Fruit fly (Drosophila melanogaster) ovary, adult (tissue): ENCODE results near the gene CG13071.

Experiments used
- CG17801 ChIP-seq: fragments of 200-800 bp; optimal IDR thresholded peaks from 2 replicates; lab custom pipeline; 2019; ENCODE audit warnings: missing biosample characterization, mild to moderate bottlenecking, missing genetic modification characterization, moderate library complexity; ENCODE audit not compliant: partially characterized antibody

CG13071 gene

DNA sequence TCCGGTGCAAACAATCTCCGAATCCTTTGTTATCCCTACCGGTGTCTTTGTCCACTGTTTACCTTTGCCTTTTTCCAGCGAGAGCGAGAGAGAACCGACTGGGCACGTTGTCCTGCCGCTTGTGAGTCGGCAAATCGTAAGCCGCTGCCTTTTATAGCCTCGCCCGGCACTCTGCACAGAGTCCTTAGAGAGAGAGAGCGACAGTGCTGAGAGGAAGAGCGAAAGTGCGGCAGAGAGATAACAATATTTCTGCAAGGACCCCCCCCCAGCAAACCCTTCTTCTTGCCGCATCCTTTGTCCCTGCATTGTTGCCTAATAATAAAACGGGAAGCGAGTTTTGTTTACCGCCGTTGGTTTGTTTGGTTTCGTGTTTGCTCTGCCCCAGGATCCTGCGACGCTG lies 10.3 kb upstream of the CG13071 start, which contains the start of gene CG13055:
Gene CG13055, minus strand, starts transcription at position 101 of the 400 bp plus-strand sequence.
- TF ChIP-seq CG17801 (GFP tag; lab: Kevin White, UChicago) = no peak

DNA sequence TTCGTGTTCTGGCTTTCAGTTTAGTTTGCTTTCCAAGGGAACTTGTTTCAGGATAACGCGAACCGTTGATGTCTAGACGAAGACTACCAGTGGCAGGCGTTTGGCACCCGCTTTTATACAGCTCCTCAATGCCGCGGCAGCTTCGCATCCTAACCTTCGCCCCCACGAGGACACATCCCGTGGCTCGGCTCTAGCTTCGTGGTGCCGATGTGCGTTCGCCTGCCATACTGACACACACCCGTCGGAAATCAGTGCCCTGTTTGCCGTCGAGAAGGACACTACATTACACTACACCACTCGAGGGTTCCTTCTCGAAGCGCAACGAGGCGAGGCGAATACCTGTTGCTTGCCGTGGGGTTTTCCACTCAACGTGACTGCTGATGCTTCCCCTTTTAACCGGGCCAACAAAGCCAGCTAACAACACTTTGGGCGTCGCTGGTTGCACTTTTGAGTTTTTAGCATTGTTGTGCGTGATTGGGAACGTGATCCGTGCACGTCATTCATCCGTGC lies 5.4 kb upstream of the CG13071 start, which contains the start of gene CG13054:
Gene CG13054, minus strand, starts transcription at position 74 of the 510 bp plus-strand sequence.
- no peak for TF ChIP-seq CG17801 (GFP tag; lab: Kevin White, UChicago)

DNA sequence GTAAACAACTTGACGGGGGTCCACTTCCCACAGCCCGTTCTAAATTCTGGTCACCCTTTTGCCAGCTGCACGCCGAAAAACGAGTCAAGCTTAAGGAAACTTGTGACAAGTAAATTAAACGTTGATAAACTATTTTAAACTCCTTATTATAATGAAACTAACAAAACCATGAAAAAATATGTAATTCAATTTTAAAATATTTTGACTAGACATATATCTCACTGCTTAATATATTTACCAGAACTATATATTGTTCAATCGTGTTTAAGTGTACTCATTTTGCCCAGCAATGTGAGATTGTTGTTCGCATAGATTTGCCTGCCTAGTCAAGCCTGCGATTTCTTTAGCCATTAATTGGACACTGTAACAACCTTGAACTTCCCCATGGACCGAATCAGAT lies 3.0 kb upstream of the CG13071 start, which contains the start of gene CG13053:
Gene CG13053, minus strand, starts transcription at position 171 of the 400 bp plus-strand sequence.
- no peak for TF ChIP-seq CG17801 (GFP tag; lab: Kevin White, UChicago)

DNA sequence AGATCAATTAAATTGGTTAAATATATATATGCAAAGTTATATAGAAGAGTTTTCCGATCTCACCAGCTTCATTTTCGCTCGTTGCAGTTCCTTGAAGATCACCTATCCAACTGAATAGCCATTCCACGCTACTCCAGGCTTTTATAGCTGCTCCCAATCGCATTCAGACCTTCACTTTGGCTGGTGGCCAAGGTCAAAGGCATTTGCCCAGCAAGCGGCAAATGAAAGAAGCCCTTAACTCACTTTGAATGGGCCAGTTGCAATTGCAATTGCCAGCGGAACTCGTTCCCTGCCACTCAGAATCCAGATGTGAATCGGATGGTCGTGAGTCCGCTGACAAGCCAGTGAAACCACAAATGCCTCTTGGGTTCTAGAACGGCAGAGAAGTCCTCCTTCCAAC lies 1.0 kb upstream of the CG13071 start, which contains the start of gene CG34247:
Gene CG34247, minus strand, starts transcription at position 101 of the 400 bp plus-strand sequence.
- TF ChIP-seq CG17801 (GFP tag; lab: Kevin White, UChicago) = no peak

DNA sequence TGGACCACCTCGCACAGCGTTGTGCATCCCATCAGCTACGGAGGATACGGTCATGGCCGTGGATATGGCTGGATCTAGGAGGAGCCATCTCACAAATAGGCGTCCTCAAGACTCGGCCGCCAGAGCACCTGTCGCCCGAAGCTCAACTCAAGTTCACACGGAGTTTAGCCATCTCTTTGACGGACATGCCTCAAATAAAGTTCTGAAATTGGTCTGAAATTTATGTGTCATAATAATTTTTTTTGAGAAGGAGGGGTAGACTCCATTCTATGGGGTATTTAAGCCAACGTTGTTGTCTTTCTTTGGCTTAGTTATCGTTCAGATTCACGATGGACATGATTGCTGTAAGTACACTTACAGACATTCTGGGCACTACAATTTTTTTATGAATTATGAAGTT lies 503 bp downstream of the CG13071 start, which contains the start of gene CG13070:
Gene CG13070, plus strand, starts transcription at position 301 of the 400 bp plus-strand sequence.
- TF ChIP-seq CG17801 (GFP tag; lab: Kevin White, UChicago) = no peak

DNA sequence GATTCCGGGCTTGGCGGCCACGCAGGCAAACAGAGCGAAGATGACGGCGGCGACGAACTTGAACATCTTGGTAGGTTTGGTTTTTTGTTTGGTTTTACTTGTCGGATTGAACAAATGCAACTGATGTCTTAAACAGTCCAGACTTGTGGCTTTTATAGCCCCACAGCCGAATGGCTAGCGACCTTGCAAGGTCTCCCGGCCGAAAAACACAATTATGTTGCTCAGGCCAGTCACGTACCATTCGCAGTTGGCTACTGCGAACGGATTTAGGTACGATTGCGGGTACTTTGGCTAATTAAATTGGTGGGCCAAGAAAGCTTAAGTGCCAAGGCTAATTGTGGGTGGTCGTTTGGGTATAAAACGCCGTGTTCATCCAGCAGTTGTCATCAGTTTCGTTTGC lies 2.5 kb downstream of the CG13071 start, which contains the start of the genes CG13051 and CG13069:
Gene CG13051, minus strand, starts transcription at position 101 of the 400 bp plus-strand sequence.
Gene CG13069, plus strand, starts transcription at position 386 of the 400 bp plus-strand sequence.
- no peak for TF ChIP-seq CG17801 (GFP tag; lab: Kevin White, UChicago)

DNA sequence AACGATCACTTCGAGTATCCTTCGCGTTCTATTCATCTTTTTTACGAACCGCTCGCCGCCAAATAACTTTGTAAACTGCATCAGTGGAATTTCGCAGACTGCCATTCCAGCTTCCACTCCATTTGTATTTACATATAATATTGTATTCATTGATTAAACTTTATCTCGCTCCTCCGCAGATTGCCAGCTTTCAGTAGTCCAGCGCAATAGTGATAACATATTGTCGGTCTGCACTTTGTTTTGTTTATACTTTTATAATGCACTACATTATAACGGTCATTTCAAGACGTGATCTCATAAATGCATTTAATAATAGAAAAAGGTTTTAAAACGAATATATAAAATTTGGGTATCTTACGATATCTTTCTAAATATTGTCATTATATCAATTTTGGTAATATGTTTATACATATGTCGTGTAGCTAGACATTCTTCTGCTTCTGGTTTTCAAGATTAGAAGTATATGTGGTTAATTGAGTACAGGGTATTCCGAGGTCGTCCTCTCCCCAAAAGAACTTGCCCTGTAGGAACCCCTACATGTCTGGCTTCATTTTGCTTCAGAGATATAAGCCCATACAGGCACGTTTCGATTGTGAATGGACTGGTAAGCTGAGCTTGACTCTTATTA lies 5.7 kb downstream of the CG13071 start, which contains the start of gene CG4950:
Gene CG4950, minus strand, starts transcription at position 51 of the 628 bp plus-strand sequence.
- TF ChIP-seq CG17801 (GFP tag; lab: Kevin White, UChicago) = no peak

DNA sequence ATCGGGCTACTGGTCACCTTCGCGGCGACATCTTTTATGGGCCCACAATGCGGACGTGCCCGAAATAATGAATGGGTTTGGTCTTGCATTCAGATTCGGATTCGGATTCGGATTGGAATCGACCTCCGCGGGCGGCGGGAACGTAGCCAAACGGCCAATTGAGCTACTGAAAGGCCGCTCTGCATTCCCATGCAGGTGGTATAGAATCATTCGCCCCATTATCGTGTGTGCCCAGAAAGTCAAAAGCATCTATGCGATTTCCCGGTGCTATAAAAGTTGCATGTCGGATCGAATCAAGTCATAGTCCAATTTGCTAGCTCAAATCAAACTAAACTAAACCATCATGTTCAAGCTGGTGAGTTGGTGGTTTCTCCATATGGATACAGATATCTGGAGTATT lies 6.6 kb downstream of the CG13071 start, which contains the start of gene CG13068:
Gene CG13068, plus strand, starts transcription at position 301 of the 400 bp plus-strand sequence.
- no peak for TF ChIP-seq CG17801 (GFP tag; lab: Kevin White, UChicago)

DNA sequence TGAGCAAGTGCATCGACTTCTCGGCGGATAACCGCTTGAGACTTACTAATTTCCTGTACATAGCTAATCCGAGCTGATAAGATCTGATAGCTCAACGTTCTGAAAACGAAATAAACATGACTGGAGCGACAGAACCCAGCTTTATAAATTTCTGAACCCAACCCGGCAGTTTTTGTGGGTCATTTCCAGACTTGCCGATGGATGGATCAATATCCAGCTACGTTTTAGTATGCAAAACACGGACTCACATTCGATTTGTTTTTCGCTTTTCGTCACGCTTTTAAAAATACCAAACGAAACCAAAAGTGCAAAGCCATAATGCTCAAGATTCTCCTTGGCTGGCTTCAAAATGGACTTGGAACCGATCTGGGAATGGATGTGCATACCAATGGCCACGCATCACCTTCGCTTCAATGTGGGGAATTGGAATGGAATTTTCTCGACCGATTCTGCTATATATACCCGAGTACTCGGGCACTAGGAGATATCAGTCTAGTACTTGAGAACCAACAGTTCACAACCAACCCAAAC lies 8.3 kb downstream of the CG13071 start, which contains the start of the genes CG34248 and CG13067:
Gene CG34248, minus strand, starts transcription at position 101 of the 531 bp plus-strand sequence.
Gene CG13067, plus strand, starts transcription at position 481 of the 531 bp plus-strand sequence.
- TF ChIP-seq CG17801 (GFP tag; lab: Kevin White, UChicago) = no peak

DNA sequence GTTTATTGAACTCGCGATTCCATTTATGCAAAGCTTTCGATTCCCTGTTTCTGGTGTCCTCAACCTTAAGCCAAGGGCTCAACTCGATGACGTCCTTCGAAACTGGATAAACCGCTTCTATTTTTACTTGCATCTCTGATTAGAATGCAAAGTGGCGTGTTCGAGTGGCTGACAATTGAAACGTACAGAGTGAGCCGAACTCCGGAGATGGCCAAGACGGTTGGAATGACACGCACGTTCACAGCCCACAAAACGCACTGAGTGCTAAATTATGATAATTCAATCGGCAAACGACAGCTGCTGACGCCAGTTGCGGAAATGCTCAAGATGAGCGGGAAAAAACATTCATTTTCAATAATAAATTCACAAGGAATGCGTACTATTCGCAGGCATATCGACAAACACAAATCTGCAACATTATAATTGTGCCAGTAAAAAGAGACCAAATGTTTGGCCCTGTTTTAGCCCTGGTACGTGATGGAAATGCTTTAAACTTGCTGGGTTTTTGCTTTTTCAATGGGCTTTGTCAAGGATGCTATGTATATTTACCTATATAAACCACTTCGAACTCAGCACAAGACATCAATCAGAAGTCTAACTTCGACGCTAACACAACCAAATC lies 9.9 kb downstream of the CG13071 start, which contains the start of gene CG13066:
Gene CG13066, plus strand, starts transcription at position 572 of the 622 bp plus-strand sequence.
- TF ChIP-seq CG17801 (GFP tag; lab: Kevin White, UChicago) = no peak

DNA sequence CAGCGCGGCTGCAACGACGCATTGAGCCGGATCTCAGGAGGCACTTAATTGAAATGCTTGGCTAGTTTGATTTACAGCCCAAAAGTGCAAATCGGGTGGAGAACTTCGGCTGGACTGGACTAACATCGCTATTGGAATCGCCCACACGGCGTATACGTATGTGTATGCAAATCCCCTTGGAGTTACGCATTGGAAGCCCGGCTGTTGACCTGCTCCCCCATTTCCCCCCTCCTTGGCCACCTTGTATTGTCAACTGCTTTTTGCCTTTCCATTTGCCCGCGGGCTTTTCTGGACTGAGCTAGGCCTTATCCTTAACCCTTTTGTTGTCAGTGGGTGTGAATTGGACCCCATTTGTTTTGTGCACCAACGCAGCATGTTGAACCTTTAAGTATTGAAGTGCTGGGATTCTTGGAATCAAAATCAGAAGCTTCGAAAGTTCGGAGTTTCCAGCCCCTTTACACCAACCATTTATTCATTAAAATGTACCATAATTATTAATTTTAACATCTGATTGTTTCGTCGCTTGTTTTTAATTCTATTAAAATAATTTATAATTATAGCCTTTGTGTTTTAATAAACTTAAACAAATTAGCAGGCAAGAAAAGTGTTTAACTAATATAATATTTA lies 13.0 kb downstream of the CG13071 start:
- no peak for TF ChIP-seq CG17801 (GFP tag; lab: Kevin White, UChicago)

DNA sequence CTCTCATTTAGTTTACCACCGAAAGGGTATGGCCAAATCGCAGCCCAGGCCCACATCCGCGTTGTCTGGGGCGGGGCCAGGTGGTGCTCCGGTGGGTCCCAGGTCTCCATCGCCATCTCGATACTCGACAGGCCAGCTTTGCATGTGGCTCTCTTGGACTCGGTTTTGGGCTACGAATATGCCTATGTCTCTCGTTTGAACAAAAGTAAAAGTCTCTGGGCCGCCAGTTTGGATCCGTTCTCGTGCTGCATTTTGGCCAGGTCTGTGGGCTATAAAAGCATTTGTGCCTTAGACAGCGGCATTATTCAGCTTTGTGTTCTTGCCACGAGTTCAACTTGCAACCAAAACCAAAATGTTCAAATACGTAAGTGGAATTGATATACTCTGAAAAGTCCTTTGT lies 14.6 kb downstream of the CG13071 start, which contains the start of gene CG13065:
Gene CG13065, plus strand, starts transcription at position 301 of the 400 bp plus-strand sequence.
- TF ChIP-seq CG17801 (GFP tag; lab: Kevin White, UChicago) = no peak

DNA sequence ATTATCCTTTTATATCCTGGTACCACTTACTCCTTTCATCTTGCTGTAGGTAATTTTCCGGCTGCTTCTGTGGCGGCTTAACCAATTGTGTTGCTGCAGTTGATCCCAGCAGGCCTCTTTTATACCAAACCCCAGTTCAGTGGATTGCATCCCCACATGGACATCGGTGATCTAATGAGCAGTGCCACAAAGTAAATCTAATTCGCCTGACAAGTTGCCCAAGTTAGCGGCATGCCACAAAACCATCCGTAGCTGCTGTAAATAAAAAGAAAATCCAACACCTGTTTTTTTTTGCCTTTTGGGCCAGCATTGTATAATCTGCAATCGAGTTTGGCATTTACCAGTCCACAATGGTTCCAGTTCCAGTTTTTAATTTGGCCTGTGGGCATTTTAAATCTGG lies 16.6 kb downstream of the CG13071 start, which contains the start of gene CG13050:
Gene CG13050, minus strand, starts transcription at position 101 of the 400 bp plus-strand sequence.
- TF ChIP-seq CG17801 (GFP tag; lab: Kevin White, UChicago) = no peak

DNA sequence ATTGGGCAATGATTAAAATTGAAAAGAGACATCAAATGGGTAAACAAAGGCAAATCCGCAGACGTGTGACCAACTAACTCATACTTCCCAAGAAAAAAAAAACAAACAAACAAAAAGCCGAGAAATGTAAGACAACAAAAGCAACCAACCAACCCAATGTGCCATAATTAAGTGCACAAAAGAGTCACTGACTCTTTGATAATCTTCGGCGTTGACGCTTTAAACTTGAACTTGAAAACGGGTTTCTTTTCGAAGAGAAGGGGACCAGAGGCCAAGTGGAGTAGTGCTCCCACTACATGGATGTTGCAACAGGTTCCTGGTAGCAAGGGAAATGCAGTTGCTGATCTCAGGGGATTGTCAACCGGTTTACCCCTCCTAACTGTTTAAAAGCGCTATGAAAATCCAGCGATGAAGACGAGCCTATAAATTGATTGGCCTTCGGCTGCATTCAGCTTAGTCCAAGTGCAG lies 17.5 kb downstream of the CG13071 start, which contains the start of gene CG13064:
Gene CG13064, plus strand, starts transcription at position 418 of the 468 bp plus-strand sequence.
- TF ChIP-seq CG17801 (GFP tag; lab: Kevin White, UChicago) = no peak
